Fruit fly (Drosophila melanogaster) whole organism, prepupa: ENCODE data around the gene N.

Source experiments
- CG15336 ChIP-seq: fragments of 200-800 bp; sonication (Bioruptor generic); IDR thresholded peaks from 2 replicates; pipeline ENCODE4 v1.3.6; 2022; ENCODE audit warnings: missing biosample characterization, missing genetic modification characterization
- CG16779 ChIP-seq: fragments of 200-800 bp; sonication (Bioruptor generic); optimal IDR thresholded peaks from 3 replicates; lab custom pipeline; 2017; ENCODE audit warnings: missing biosample characterization, mild to moderate bottlenecking, missing genetic modification characterization
- CG34406 ChIP-seq: fragments of 200-800 bp; sonication (Bioruptor generic); optimal IDR thresholded peaks from 3 replicates; lab custom pipeline; 2016; ENCODE audit warnings: missing biosample characterization, missing genetic modification characterization
- CG8119 ChIP-seq: fragments of 200-800 bp; sonication (Bioruptor generic); IDR thresholded peaks from 3 replicates; pipeline ENCODE4 v1.3.6; 2022; ENCODE audit warnings: missing biosample characterization, missing genetic modification characterization
- Gug ChIP-seq: fragments of 200-800 bp; sonication (Bioruptor generic); IDR thresholded peaks from 2 replicates; pipeline ENCODE4 v1.3.6; 2022; ENCODE audit warnings: missing biosample characterization, missing genetic modification characterization
- Hr38 ChIP-seq: sonication (Bioruptor generic); optimal IDR thresholded peaks from 2 replicates; lab custom pipeline; 2016; ENCODE audit warnings: missing biosample characterization, missing genetic modification characterization
- Sox102F ChIP-seq: fragments of 200-800 bp; sonication (Bioruptor generic); optimal IDR thresholded peaks from 2 replicates; lab custom pipeline; 2016; ENCODE audit warnings: missing biosample characterization, mild to moderate bottlenecking, missing genetic modification characterization
- spab ChIP-seq: fragments of 200-800 bp; sonication (Bioruptor generic); optimal IDR thresholded peaks from 2 replicates; lab custom pipeline; 2017; ENCODE audit warnings: missing biosample characterization, mild to moderate bottlenecking, missing genetic modification characterization, missing genetic modification reagents

- no peak for TF ChIP-seq CG34406
- no peak for TF ChIP-seq CG8119 (GFP tag; lab: Robert Waterston, UW)
- TF ChIP-seq Hr38 (GFP tag; lab: Kevin White, UChicago) = no peak
- no peak for TF ChIP-seq Sox102F (GFP tag; lab: Kevin White, UChicago)
- TF ChIP-seq CG16779 = no peak
- no peak for TF ChIP-seq Gug
- no peak for TF ChIP-seq spab (GFP tag; lab: Kevin White, UChicago)
- no peak for TF ChIP-seq CG15336 (GFP tag; lab: Robert Waterston, UW)
Measured at dm6 chrX:3090930-3091329, 43.7 kb upstream of the N start.
